Worm (Caenorhabditis elegans): ENCODE data around the gene K10C8.4.

K10C8.4 gene

DNA sequence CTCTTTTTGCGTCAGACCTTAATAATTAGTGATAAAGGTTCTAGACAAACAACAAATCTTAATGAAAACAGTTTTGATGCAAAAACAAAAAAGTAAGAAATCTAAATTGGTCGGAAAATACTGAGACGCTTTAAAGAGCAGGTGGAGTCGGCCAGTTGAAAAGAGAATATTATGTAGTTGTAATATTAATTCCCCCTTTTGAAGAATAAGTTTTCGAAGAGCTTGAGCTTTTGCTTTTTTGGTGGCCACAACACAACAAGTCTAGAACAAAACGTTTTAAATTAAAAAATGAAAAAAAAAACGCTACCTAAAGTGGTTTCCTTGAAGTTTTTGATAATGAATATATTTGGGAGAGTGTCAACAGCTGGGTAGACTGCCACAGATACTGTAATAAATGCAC lies 20.4 kb downstream of the K10C8.4 start, which contains the start of gene str-178:
str-178 (minus strand) TSS at position 101 of the 400 bp plus-strand sequence.
- TF ChIP-seq tbp1 (GFP tag; optimal IDR thresholded peaks at IDR 0.05), result no peak
- TF ChIP-seq mes-4 (tag; optimal IDR thresholded peaks at IDR 0.05), result no peak
- TF ChIP-seq hlh-26 (GFP tag; conservative IDR thresholded peaks at IDR 0.05), result no peak
- TF ChIP-seq Y67H2A.10 (GFP tag; conservative IDR thresholded peaks at IDR 0.05), result no peak
- TF ChIP-seq lin-35 (GFP tag; optimal IDR thresholded peaks at IDR 0.05), result no peak
- no peak for TF ChIP-seq K11D2.4 (GFP tag; IDR thresholded peaks at IDR 0.05)
- no peak for TF ChIP-seq somi-1 (GFP tag; optimal IDR thresholded peaks at IDR 0.05)
- TF ChIP-seq D2030.7 (GFP tag; IDR thresholded peaks at IDR 0.05), result no peak
- no peak for TF ChIP-seq bed-2 (GFP tag; IDR thresholded peaks at IDR 0.05)
- no peak for TF ChIP-seq nfyb-1 (GFP tag; IDR thresholded peaks at IDR 0.05)
- TF ChIP-seq nfya-2 (GFP tag; IDR thresholded peaks at IDR 0.05), result no peak
- no peak for TF ChIP-seq sea-2 (GFP tag; IDR thresholded peaks at IDR 0.05)
- TF ChIP-seq ceh-100 (GFP tag; IDR thresholded peaks at IDR 0.05), result no peak
- no peak for TF ChIP-seq snpc-1.1 (tag; optimal IDR thresholded peaks at IDR 0.05; ENCODE audit: insufficient read depth)
- no peak for TF ChIP-seq cebp-1 (GFP tag; IDR thresholded peaks at IDR 0.05)
- TF ChIP-seq cebp-1 (tag; optimal IDR thresholded peaks at IDR 0.05), result no peak
- TF ChIP-seq akir-1 (GFP tag; optimal IDR thresholded peaks at IDR 0.05), result no peak

DNA sequence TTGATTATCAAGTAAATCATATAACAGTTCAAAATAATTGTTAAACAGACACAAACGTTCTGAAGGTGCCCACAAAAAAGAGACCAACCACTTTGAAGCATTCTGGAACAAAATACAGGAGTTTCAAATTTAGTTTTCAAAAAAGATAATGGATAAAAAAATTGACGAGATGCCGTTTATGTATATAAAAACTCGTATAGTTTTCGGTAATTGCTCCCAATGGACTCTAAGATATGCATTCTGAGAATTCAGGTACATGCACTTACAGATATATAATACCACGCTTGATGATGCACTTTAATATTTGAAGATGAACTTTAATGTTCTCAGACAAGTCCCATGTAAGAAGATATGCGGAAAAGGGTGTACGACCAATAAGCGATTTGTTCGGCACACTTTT lies 22.6 kb downstream of the K10C8.4 start, which contains the start of gene str-181:
str-181 (minus strand) TSS at position 101 of the 400 bp plus-strand sequence.
- no peak for TF ChIP-seq nfya-1 (tag; optimal IDR thresholded peaks at IDR 0.05; ENCODE audit: borderline replicate concordance, insufficient read depth)
- TF ChIP-seq nfya-2 (GFP tag; IDR thresholded peaks at IDR 0.05), result no peak
- no peak for TF ChIP-seq pha-4 (tag; optimal IDR thresholded peaks at IDR 0.05)
- no peak for TF ChIP-seq bed-1 (GFP tag; IDR thresholded peaks at IDR 0.05)
- TF ChIP-seq nhr-120 (GFP tag; IDR thresholded peaks at IDR 0.05), result no peak
- TF ChIP-seq ceh-91 (GFP tag; IDR thresholded peaks at IDR 0.05), result no peak
- TF ChIP-seq snpc-1.3 (tag; optimal IDR thresholded peaks at IDR 0.05; ENCODE audit: insufficient read depth), result no peak
- no peak for TF ChIP-seq hlh-12 (tag; optimal IDR thresholded peaks at IDR 0.05)
- no peak for TF ChIP-seq ama-1 (optimal IDR thresholded peaks at IDR 0.05)
- TF ChIP-seq ama-1 (GFP tag; optimal IDR thresholded peaks at IDR 0.05), result no peak
- no peak for TF ChIP-seq repo-1 (tag; optimal IDR thresholded peaks at IDR 0.05)
- no peak for TF ChIP-seq chd-7 (tag; optimal IDR thresholded peaks at IDR 0.05)
- no peak for TF ChIP-seq madf-10 (tag; optimal IDR thresholded peaks at IDR 0.05)
- no peak for TF ChIP-seq nhr-27 (tag; optimal IDR thresholded peaks at IDR 0.05)

DNA sequence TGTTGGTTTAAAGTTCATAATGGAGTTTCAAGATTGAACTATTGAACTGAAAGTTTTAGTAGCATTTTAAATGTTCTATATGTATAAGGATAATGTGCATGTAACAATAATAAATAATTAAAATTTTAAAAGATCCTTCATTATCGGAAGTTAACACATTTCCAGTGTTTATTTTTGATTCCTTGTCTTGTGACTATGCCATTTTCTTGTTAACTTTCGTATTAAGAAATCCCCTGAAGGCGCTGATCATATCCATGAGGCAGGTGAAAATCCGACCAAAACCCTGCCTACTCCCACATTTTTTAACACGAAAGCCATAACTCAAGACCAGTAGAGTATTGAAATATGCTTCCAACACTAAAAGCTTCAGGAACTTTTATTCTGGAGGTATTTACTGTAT lies 23.6 kb downstream of the K10C8.4 start, which contains the start of gene R11D1.7:
R11D1.7 (plus strand) TSS at position 301 of the 400 bp plus-strand sequence.
- no peak for TF ChIP-seq bed-2 (GFP tag; IDR thresholded peaks at IDR 0.05)
- no peak for TF ChIP-seq mes-4 (tag; optimal IDR thresholded peaks at IDR 0.05)
- no peak for TF ChIP-seq tbp1 (GFP tag; optimal IDR thresholded peaks at IDR 0.05)
- no peak for TF ChIP-seq attf-3 (GFP tag; conservative IDR thresholded peaks at IDR 0.05)
- TF ChIP-seq efl-1 (GFP tag; optimal IDR thresholded peaks at IDR 0.05), result no peak
- TF ChIP-seq hlh-26 (GFP tag; conservative IDR thresholded peaks at IDR 0.05), result no peak
- TF ChIP-seq dpl-1 (GFP tag; optimal IDR thresholded peaks at IDR 0.05), result no peak
- no peak for TF ChIP-seq lin-35 (GFP tag; optimal IDR thresholded peaks at IDR 0.05)
- TF ChIP-seq mcd-1 (GFP tag; IDR thresholded peaks at IDR 0.05), result no peak
- TF ChIP-seq pha-4 (tag; optimal IDR thresholded peaks at IDR 0.05), result no peak
- TF ChIP-seq ceh-91 (GFP tag; IDR thresholded peaks at IDR 0.05), result no peak
- TF ChIP-seq hrde-1 (tag; optimal IDR thresholded peaks at IDR 0.05; ENCODE audit: borderline replicate concordance), result no peak
- no peak for TF ChIP-seq rpc-1 (optimal IDR thresholded peaks at IDR 0.05)
- TF ChIP-seq rpc-1 (tag; optimal IDR thresholded peaks at IDR 0.05), result no peak
